Worm (Caenorhabditis elegans): Measurements from ENCODE around the gene gly-13.

The gly-13 gene

ce11 chrX:9296591-9296990 lies at the start of gene gly-13:
gly-13 (minus strand) TSS chrX:9296622.
- TF ChIP-seq gmeb-1 (tag; optimal IDR thresholded peaks at IDR 0.05) (no peak), mdl-1 (tag; optimal IDR thresholded peaks at IDR 0.05) (no peak), lsy-2 (tag; optimal IDR thresholded peaks at IDR 0.05) (peak in 1 of 2 experiments; percentile 51), nhr-25 (tag; optimal IDR thresholded peaks at IDR 0.05) (peak; percentile 35), lin-11 (tag; optimal IDR thresholded peaks at IDR 0.05) (peak; percentile 28), sma-3 (GFP tag; optimal IDR thresholded peaks at IDR 0.05) (no peak), sem-4 (tag; optimal IDR thresholded peaks at IDR 0.05) (peak; percentile 45), ztf-4 (tag; optimal IDR thresholded peaks at IDR 0.05) (peak; percentile 7), nhr-129 (tag; optimal IDR thresholded peaks at IDR 0.05) (peak; percentile 51), fos-1 (tag; optimal IDR thresholded peaks at IDR 0.05) (peak; percentile 2), Y55F3AM.14 (GFP tag; optimal IDR thresholded peaks at IDR 0.05) (no peak), aly-2 (tag; optimal IDR thresholded peaks at IDR 0.05) (no peak), F13H6.1 (tag; optimal IDR thresholded peaks at IDR 0.05) (peak; percentile 38), crh-2 (tag; optimal IDR thresholded peaks at IDR 0.05) (peak; percentile 32), nhr-6 (tag; optimal IDR thresholded peaks at IDR 0.05) (no peak)

- TF ChIP-seq ztf-11 (tag; optimal IDR thresholded peaks at IDR 0.05) = no peak
- no peak for TF ChIP-seq ama-1 (optimal IDR thresholded peaks at IDR 0.05)
- no peak for TF ChIP-seq nhr-11 (tag; optimal IDR thresholded peaks at IDR 0.05)
- no peak for TF ChIP-seq sem-4 (tag; optimal IDR thresholded peaks at IDR 0.05)
- no peak for TF ChIP-seq dmd-4 (tag; optimal IDR thresholded peaks at IDR 0.05)
- TF ChIP-seq unc-55 (GFP tag; optimal IDR thresholded peaks at IDR 0.05) = no peak
- no peak for TF ChIP-seq skn-1 (tag; optimal IDR thresholded peaks at IDR 0.05)
- TF ChIP-seq snpc-4 (tag; optimal IDR thresholded peaks at IDR 0.05) = no peak
- TF ChIP-seq peb-1 (tag; optimal IDR thresholded peaks at IDR 0.05) = no peak
- no peak for TF ChIP-seq mab-5 (tag; optimal IDR thresholded peaks at IDR 0.05)
- no peak for TF ChIP-seq unc-62 (GFP tag; optimal IDR thresholded peaks at IDR 0.05)
- no peak for TF ChIP-seq alr-1 (tag; optimal IDR thresholded peaks at IDR 0.05)
- TF ChIP-seq ztf-1 (GFP tag; conservative IDR thresholded peaks at IDR 0.05) = no peak
- TF ChIP-seq lsy-2 (tag; optimal IDR thresholded peaks at IDR 0.05) = no peak
- no peak for TF ChIP-seq Y55F3AM.14 (GFP tag; optimal IDR thresholded peaks at IDR 0.05)
- TF ChIP-seq ceh-82 (tag; optimal IDR thresholded peaks at IDR 0.05) = no peak
- TF ChIP-seq nhr-129 (tag; optimal IDR thresholded peaks at IDR 0.05) = no peak
Measured at ce11 chrX:9338375-9338774, 42.0 kb upstream of the gly-13 start, which contains the start of gene apa-2. apa-2 (plus strand) TSS chrX:9338675.

- TF ChIP-seq R02D3.7 (tag; optimal IDR thresholded peaks at IDR 0.05) = no peak
- peak; percentile 81 for TF ChIP-seq nhr-129 (tag; optimal IDR thresholded peaks at IDR 0.05)
- TF ChIP-seq F13H6.1 (tag; optimal IDR thresholded peaks at IDR 0.05) = peak; percentile 55
- no peak for TF ChIP-seq nhr-11 (tag; optimal IDR thresholded peaks at IDR 0.05)
- no peak for TF ChIP-seq ztf-1 (GFP tag; conservative IDR thresholded peaks at IDR 0.05)
- TF ChIP-seq sem-4 (tag; optimal IDR thresholded peaks at IDR 0.05) = peak; percentile 5
- TF ChIP-seq unc-62 (GFP tag; optimal IDR thresholded peaks at IDR 0.05) = no peak
- peak; percentile 74 for TF ChIP-seq zag-1 (tag; optimal IDR thresholded peaks at IDR 0.05)
- peak; percentile 41 for TF ChIP-seq fos-1 (tag; optimal IDR thresholded peaks at IDR 0.05)
- no peak for TF ChIP-seq nhr-6 (tag; optimal IDR thresholded peaks at IDR 0.05)
- peak; percentile 8 for TF ChIP-seq snpc-4 (tag; optimal IDR thresholded peaks at IDR 0.05)
- TF ChIP-seq skn-1 (tag; optimal IDR thresholded peaks at IDR 0.05) = no peak
- no peak for TF ChIP-seq ztf-11 (tag; optimal IDR thresholded peaks at IDR 0.05)
- no peak for TF ChIP-seq elt-3 (tag; optimal IDR thresholded peaks at IDR 0.05)
- TF ChIP-seq lin-39 (tag; optimal IDR thresholded peaks at IDR 0.05) = no peak
- TF ChIP-seq elt-1 (tag; optimal IDR thresholded peaks at IDR 0.05) = no peak
- peak; percentile 76 for TF ChIP-seq mab-5 (tag; optimal IDR thresholded peaks at IDR 0.05)
- peak; percentile 28 for TF ChIP-seq ztf-4 (tag; optimal IDR thresholded peaks at IDR 0.05)
- TF ChIP-seq mbf-1 (tag; optimal IDR thresholded peaks at IDR 0.05) = no peak
- no peak for TF ChIP-seq blmp-1 (tag; optimal IDR thresholded peaks at IDR 0.05; ENCODE audit: insufficient read depth)
- TF ChIP-seq nhr-77 (tag; optimal IDR thresholded peaks at IDR 0.05) = no peak
- TF ChIP-seq lsy-2 (tag; optimal IDR thresholded peaks at IDR 0.05) = peak; percentile 54 to 63
- peak in 1 of 2 experiments; percentile 65 for TF ChIP-seq mdl-1 (tag; optimal IDR thresholded peaks at IDR 0.05)
- no peak for TF ChIP-seq sma-3 (GFP tag; optimal IDR thresholded peaks at IDR 0.05)
- TF ChIP-seq nhr-10 (tag; optimal IDR thresholded peaks at IDR 0.05) = no peak
- no peak for TF ChIP-seq nhr-23 (tag; optimal IDR thresholded peaks at IDR 0.05)
- TF ChIP-seq ceh-16 (tag; optimal IDR thresholded peaks at IDR 0.05) = no peak
- TF ChIP-seq ZK546.5 (tag; optimal IDR thresholded peaks at IDR 0.05) = no peak
- no peak for TF ChIP-seq alr-1 (tag; optimal IDR thresholded peaks at IDR 0.05)
- peak; percentile 38 for TF ChIP-seq lin-11 (tag; optimal IDR thresholded peaks at IDR 0.05)
- no peak for TF ChIP-seq nhr-12 (tag; optimal IDR thresholded peaks at IDR 0.05)
- TF ChIP-seq Y55F3AM.14 (GFP tag; optimal IDR thresholded peaks at IDR 0.05) = peak; percentile 69
- peak; percentile 17 for TF ChIP-seq sma-9 (GFP tag; optimal IDR thresholded peaks at IDR 0.05)
- TF ChIP-seq sma-9 (tag; optimal IDR thresholded peaks at IDR 0.05) = no peak
- peak; percentile 55 for TF ChIP-seq egl-27 (tag; optimal IDR thresholded peaks at IDR 0.05)
- no peak for TF ChIP-seq aly-2 (tag; optimal IDR thresholded peaks at IDR 0.05)
- peak; percentile 91 for TF ChIP-seq unc-55 (GFP tag; optimal IDR thresholded peaks at IDR 0.05)
- TF ChIP-seq nhr-25 (tag; optimal IDR thresholded peaks at IDR 0.05) = no peak
- peak; percentile 61 for TF ChIP-seq crh-2 (tag; optimal IDR thresholded peaks at IDR 0.05)
- TF ChIP-seq ceh-82 (tag; optimal IDR thresholded peaks at IDR 0.05) = peak; percentile 44
- no peak for TF ChIP-seq nhr-237 (tag; optimal IDR thresholded peaks at IDR 0.05)
- TF ChIP-seq ama-1 (optimal IDR thresholded peaks at IDR 0.05) = no peak
- no peak for TF ChIP-seq dmd-4 (tag; optimal IDR thresholded peaks at IDR 0.05)
- TF ChIP-seq gmeb-1 (tag; optimal IDR thresholded peaks at IDR 0.05) = peak; percentile 21
- peak; percentile 5 for TF ChIP-seq nhr-21 (tag; optimal IDR thresholded peaks at IDR 0.05)
Measured at ce11 chrX:9337832-9338231, 41.4 kb upstream of the gly-13 start.

Measured in whole organism, L2 larva.